Fruit fly (Drosophila melanogaster): Measurements from ENCODE around the gene Mayo.

DNA sequence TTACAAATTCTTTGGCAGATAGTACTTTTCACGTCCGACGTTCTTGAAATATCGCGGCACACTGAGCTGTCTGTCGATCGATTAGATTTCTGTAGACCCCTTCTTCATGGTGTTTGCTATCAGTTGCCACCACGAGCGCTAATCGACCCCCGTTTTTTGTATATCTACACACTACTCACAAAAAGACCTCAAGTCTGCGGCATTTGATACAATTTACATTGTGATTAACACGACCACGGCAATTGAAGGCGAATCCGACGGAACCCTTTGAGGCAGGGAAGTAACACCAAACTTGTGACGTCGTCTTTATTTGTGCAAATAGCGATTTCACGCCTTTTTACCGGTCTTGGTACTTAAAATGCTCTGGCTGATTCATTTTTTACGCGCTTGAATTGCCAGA is at the start of gene Mayo:
- TF ChIP-seq vri (GFP tag; optimal IDR thresholded peaks at IDR 0.05) (no peak), CG34406 (GFP tag; optimal IDR thresholded peaks at IDR 0.05) (no peak), CG8319 (GFP tag; optimal IDR thresholded peaks at IDR 0.05) (no peak), CG11762 (GFP tag; optimal IDR thresholded peaks at IDR 0.05; ENCODE audit: insufficient read depth) (no peak), CG3919 (GFP tag; optimal IDR thresholded peaks at IDR 0.05) (no peak), CG9139 (GFP tag; optimal IDR thresholded peaks at IDR 0.05) (no peak), Sox15 (GFP tag; optimal IDR thresholded peaks at IDR 0.05) (no peak), Met (GFP tag; optimal IDR thresholded peaks at IDR 0.05) (no peak), achi (GFP tag; optimal IDR thresholded peaks at IDR 0.05) (no peak), CG31627 (GFP tag; optimal IDR thresholded peaks at IDR 0.05) (no peak), CG6276 (GFP tag; optimal IDR thresholded peaks at IDR 0.05) (no peak), Blimp-1 (GFP tag; optimal IDR thresholded peaks at IDR 0.05) (no peak)

Measured in whole organism, prepupa.